Fruit fly (Drosophila melanogaster): ENCODE measurements around the gene CG15734.
A peak's percentile ranks its signal among the peaks of the same experiment; 100 is the strongest.

Gene CG15734

dm6 chrX:12073637-12074036 is 13.2 kb downstream of the CG15734 start (continued):
- TF ChIP-seq CG31365 (tag; optimal IDR thresholded peaks at IDR 0.05) (no peak), NC2β (GFP tag; optimal IDR thresholded peaks at IDR 0.05) (no peak), Mes4 (GFP tag; optimal IDR thresholded peaks at IDR 0.05) (no peak), CG17361 (GFP tag; IDR thresholded peaks at IDR 0.05) (no peak), BEAF-32 (GFP tag; optimal IDR thresholded peaks at IDR 0.05) (no peak), bab2 (GFP tag; optimal IDR thresholded peaks at IDR 0.05) (no peak), CG10462 (GFP tag; optimal IDR thresholded peaks at IDR 0.05) (no peak), CG15514 (GFP tag; optimal IDR thresholded peaks at IDR 0.05) (no peak), CG34422 (GFP tag; IDR thresholded peaks at IDR 0.05) (0 out of 3 replicates have a peak, but pooled peaks have one; percentile 18), br (optimal IDR thresholded peaks at IDR 0.05) (no peak), CG17186 (GFP tag; optimal IDR thresholded peaks at IDR 0.05) (no peak), Taf1 (GFP tag; IDR thresholded peaks at IDR 0.05) (no peak), Dip2 (GFP tag; IDR thresholded peaks at IDR 0.05) (no peak), odd (GFP tag; optimal IDR thresholded peaks at IDR 0.05) (no peak), ara (GFP tag; IDR thresholded peaks at IDR 0.05) (no peak), CG7357 (GFP tag; IDR thresholded peaks at IDR 0.05) (no peak), da (GFP tag; optimal IDR thresholded peaks at IDR 0.05) (no peak), CG12942 (GFP tag; optimal IDR thresholded peaks at IDR 0.05) (no peak), Rfx (GFP tag; IDR thresholded peaks at IDR 0.05) (0 out of 2 replicates have a peak, but pooled peaks have one; percentile 20), CG4282 (GFP tag; optimal IDR thresholded peaks at IDR 0.05) (no peak), phol (tag; optimal IDR thresholded peaks at IDR 0.05) (no peak), CG14965 (GFP tag; optimal IDR thresholded peaks at IDR 0.05; ENCODE audit: borderline replicate concordance) (no peak), Hr39 (optimal IDR thresholded peaks at IDR 0.05) (no peak), tgo (GFP tag; IDR thresholded peaks at IDR 0.05) (no peak), CG4820 (GFP tag; optimal IDR thresholded peaks at IDR 0.05) (no peak), H2.0 (GFP tag; IDR thresholded peaks at IDR 0.05) (no peak), CG6654 (GFP tag; optimal IDR thresholded peaks at IDR 0.05) (no peak), CG3407 (GFP tag; optimal IDR thresholded peaks at IDR 0.05) (no peak), HHEX (GFP tag; optimal IDR thresholded peaks at IDR 0.05) (no peak), bcd (GFP tag; optimal IDR thresholded peaks at IDR 0.05) (no peak), CG12391 (tag; optimal IDR thresholded peaks at IDR 0.05) (peak; percentile 40), Myb (GFP tag; optimal IDR thresholded peaks at IDR 0.05) (no peak), pum (GFP tag; optimal IDR thresholded peaks at IDR 0.05) (no peak), Six4 (GFP tag; optimal IDR thresholded peaks at IDR 0.05) (no peak), PHDP (tag; optimal IDR thresholded peaks at IDR 0.05) (no peak), CG11093 (GFP tag; IDR thresholded peaks at IDR 0.05) (0 out of 3 replicates have a peak, but pooled peaks have one; percentile 13), abd-A (tag; optimal IDR thresholded peaks at IDR 0.05) (no peak), CG12155 (GFP tag; optimal IDR thresholded peaks at IDR 0.05) (no peak), CG1529 (GFP tag; optimal IDR thresholded peaks at IDR 0.05) (no peak), pita (GFP tag; optimal IDR thresholded peaks at IDR 0.05) (no peak), NFAT (GFP tag; IDR thresholded peaks at IDR 0.05) (no peak), pnt (GFP tag; optimal IDR thresholded peaks at IDR 0.05) (no peak), CG14014 (GFP tag; IDR thresholded peaks at IDR 0.05) (no peak), CG8290 (GFP tag; optimal IDR thresholded peaks at IDR 0.05) (no peak), CG8290 (tag; optimal IDR thresholded peaks at IDR 0.05) (peak in 1 of 2 experiments; percentile 53), CG11504 (tag; optimal IDR thresholded peaks at IDR 0.05) (peak; percentile 67), CG17612 (GFP tag; IDR thresholded peaks at IDR 0.05) (no peak), gsb-n (tag; optimal IDR thresholded peaks at IDR 0.05) (no peak), slp2 (GFP tag; optimal IDR thresholded peaks at IDR 0.05) (no peak), Fer1 (GFP tag; optimal IDR thresholded peaks at IDR 0.05) (peak; percentile 71), HLHmδ (GFP tag; optimal IDR thresholded peaks at IDR 0.05) (no peak), gt (GFP tag; IDR thresholded peaks at IDR 0.05) (no peak), ken (GFP tag; IDR thresholded peaks at IDR 0.05) (no peak), CG16779 (GFP tag; IDR thresholded peaks at IDR 0.05) (no peak)

All from whole organism, embryonic.